Worm (Caenorhabditis elegans) whole organism, L4 larva: Measurements from ENCODE around the gene C27B7.9.

ENCODE experiments used
- R02D3.7 ChIP-seq: fragments of 150-350 bp; sonication (generic microtip); optimal IDR thresholded peaks from 3 replicates; lab custom pipeline; 2014; ENCODE audit warnings: missing biosample characterization, missing genetic modification characterization
- ZK546.5 ChIP-seq, 2 experiments: sonication (generic microtip); optimal IDR thresholded peaks; 2 replicates each; lab custom pipeline; 2017; ENCODE audit warnings: missing biosample characterization in 2 of 2, missing genetic modification characterization in 2 of 2
- ama-1 ChIP-seq: fragments of 150-350 bp; optimal IDR thresholded peaks from 2 replicates; lab custom pipeline; 2014; ENCODE audit warnings: inconsistent platforms, mixed read lengths
- ceh-32 ChIP-seq: sonication (generic microtip); optimal IDR thresholded peaks from 2 replicates; lab custom pipeline; 2016; ENCODE audit warnings: mild to moderate bottlenecking, missing genetic modification characterization, missing compliant biosample characterization; ENCODE audit not compliant: poor library complexity
- dmd-6 ChIP-seq: fragments of 200-800 bp; sonication (Bioruptor generic); IDR thresholded peaks from 2 replicates; pipeline ENCODE4 v1.3.6; 2022; ENCODE audit warnings: missing genetic modification reagents, missing genetic modification characterization, missing compliant biosample characterization
- dve-1 ChIP-seq: sonication (generic microtip); optimal IDR thresholded peaks from 2 replicates; lab custom pipeline; 2017; ENCODE audit warnings: antibody characterized with exemption, mild to moderate bottlenecking, missing genetic modification characterization, missing compliant biosample characterization; ENCODE audit not compliant: insufficient read depth
- egl-27 ChIP-seq: sonication (generic microtip); optimal IDR thresholded peaks from 3 replicates; lab custom pipeline; 2017; ENCODE audit warnings: missing biosample characterization, missing genetic modification reagents, missing genetic modification characterization
- fos-1 ChIP-seq: fragments of 150-350 bp; optimal IDR thresholded peaks from 2 replicates; lab custom pipeline; 2014; ENCODE audit warnings: missing biosample characterization, missing genetic modification characterization
- lsy-2 ChIP-seq, 2 experiments: fragments of 150-350 bp in 1 of 2; sonication (generic microtip) in 1 of 2; optimal IDR thresholded peaks; 2 replicates each; lab custom pipeline; 2014 to 2017; ENCODE audit warnings: missing biosample characterization in 2 of 2, missing genetic modification characterization in 2 of 2
- mdl-1 ChIP-seq, 2 experiments: fragments of 150-350 bp in 1 of 2; sonication (generic microtip) in 1 of 2; optimal IDR thresholded peaks; 2 replicates each; lab custom pipeline; 2014 to 2017; ENCODE audit warnings: missing biosample characterization in 2 of 2, missing genetic modification characterization in 2 of 2
- nhr-237 ChIP-seq: sonication (generic microtip); optimal IDR thresholded peaks from 2 replicates; lab custom pipeline; 2017; ENCODE audit warnings: missing biosample characterization, missing genetic modification characterization
- nhr-28 ChIP-seq: fragments of 150-350 bp; optimal IDR thresholded peaks from 2 replicates; lab custom pipeline; 2014; ENCODE audit warnings: missing biosample characterization, missing genetic modification characterization
- snpc-4 ChIP-seq: fragments of 150-350 bp; optimal IDR thresholded peaks from 2 replicates; lab custom pipeline; 2014; ENCODE audit warnings: missing biosample characterization, missing genetic modification characterization

DNA sequence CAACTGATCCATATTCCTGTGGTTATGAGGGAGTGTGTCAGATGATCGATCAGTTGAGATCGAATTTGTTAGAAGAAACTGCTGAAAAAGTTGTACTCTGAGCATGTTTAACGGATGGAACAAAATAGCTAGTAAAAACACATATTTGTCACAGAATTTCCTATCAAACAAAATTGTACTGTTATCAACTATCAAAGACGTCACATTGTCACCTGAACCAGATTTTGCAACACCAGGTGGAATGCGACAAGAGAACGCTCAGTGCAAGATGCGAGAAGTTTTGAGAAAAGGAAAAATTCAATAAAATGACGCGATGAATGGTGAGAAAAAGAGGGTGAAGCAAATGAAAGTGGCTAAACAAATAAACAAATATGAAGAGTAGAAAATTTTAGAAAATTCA lies 48.3 kb downstream of the C27B7.9 start:
- TF ChIP-seq ama-1 (lab: Kevin White, UChicago) (no peak), dmd-6 (GFP tag; lab: Robert Waterston, UW) (no peak), ceh-32 (tag; lab: Kevin White, UChicago) (no peak), egl-27 (no peak), R02D3.7 (tag; lab: Kevin White, UChicago) (no peak), dve-1 (tag; lab: Kevin White, UChicago) (peak; percentile 45), snpc-4 (tag; lab: Kevin White, UChicago) (no peak), mdl-1 (tag; optimal IDR thresholded peaks at IDR 0.05; lab: Kevin White, UChicago) (no peak), lsy-2 (tag; optimal IDR thresholded peaks at IDR 0.05; lab: Kevin White, UChicago) (no peak), fos-1 (tag; lab: Kevin White, UChicago) (no peak), ZK546.5 (tag; optimal IDR thresholded peaks at IDR 0.05; lab: Kevin White, UChicago) (no peak), nhr-237 (tag; lab: Kevin White, UChicago) (no peak), nhr-28 (peak; percentile 67)
